Fruit fly (Drosophila melanogaster) Kc167 (cell line): ENCODE measurements around the gene Patr-1.

Source experiments
- Myc ChIP-seq: fragments of >200 bp; optimal IDR thresholded peaks from 2 replicates; lab custom pipeline; 2017; ENCODE audit warnings: missing external identifiers
- Sin3A ChIP-seq: fragments of >200 bp; optimal IDR thresholded peaks from 2 replicates; lab custom pipeline; 2018; ENCODE audit warnings: missing external identifiers
- insv ChIP-seq: fragments of >200 bp; optimal IDR thresholded peaks from 3 replicates; lab custom pipeline; 2018; ENCODE audit warnings: missing external identifiers
- psq ChIP-seq: fragments of >200 bp; optimal IDR thresholded peaks from 2 replicates; lab custom pipeline; 2017; ENCODE audit warnings: missing external identifiers
- ttk ChIP-seq: sonication (Bioruptor generic); optimal IDR thresholded peaks from 2 replicates; lab custom pipeline; 2017; ENCODE audit warnings: missing external identifiers

DNA sequence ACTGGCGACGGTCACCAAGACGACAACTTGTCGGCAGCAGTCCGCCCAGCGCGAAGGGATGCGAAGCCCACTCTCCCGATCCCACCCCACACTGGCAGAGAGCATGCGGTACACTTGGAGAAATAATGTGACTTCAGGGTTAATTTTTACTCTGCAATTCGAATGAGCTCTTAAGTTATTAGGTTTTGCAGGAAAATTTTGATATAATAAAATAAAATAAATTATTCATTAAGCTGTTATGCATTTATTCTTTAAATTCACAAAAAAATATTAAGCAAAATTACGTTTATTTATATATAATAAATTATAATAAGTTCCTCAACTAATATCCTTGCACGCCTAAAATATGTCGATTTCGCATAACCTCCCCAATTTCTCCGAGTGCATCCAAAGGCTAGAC lies 5.5 kb downstream of the Patr-1 start:
- no peak for TF ChIP-seq insv (lab: Kevin White, UChicago)
- no peak for TF ChIP-seq Myc
- TF ChIP-seq ttk (lab: Kevin White, UChicago), result no peak
- TF ChIP-seq Sin3A (lab: Kevin White, UChicago), result no peak
- no peak for TF ChIP-seq psq (lab: Kevin White, UChicago)
